Worm (Caenorhabditis elegans) whole organism, L1 larva: ENCODE data around the gene C50E3.11.

ENCODE experiments used
- C16A3.4 ChIP-seq: fragments of 150-350 bp; optimal IDR thresholded peaks from 2 replicates; lab custom pipeline; 2014; ENCODE audit warnings: missing biosample characterization, missing genetic modification characterization
- C34B4.2 ChIP-seq: sonication (generic microtip); optimal IDR thresholded peaks from 2 replicates; lab custom pipeline; 2017; ENCODE audit warnings: mild to moderate bottlenecking, missing genetic modification characterization, missing compliant biosample characterization
- F16B12.6 ChIP-seq: fragments of 150-350 bp; optimal IDR thresholded peaks from 2 replicates; lab custom pipeline; 2014; ENCODE audit warnings: missing biosample characterization, missing genetic modification characterization
- ama-1 ChIP-seq: fragments of 150-350 bp; optimal IDR thresholded peaks from 2 replicates; lab custom pipeline; 2014
- blmp-1 ChIP-seq: fragments of 150-350 bp; optimal IDR thresholded peaks from 2 replicates; lab custom pipeline; 2014; ENCODE audit warnings: missing biosample characterization, missing genetic modification characterization
- ceh-82 ChIP-seq, 3 experiments: fragments of 150-350 bp in 1 of 3; sonication (generic microtip) in 2 of 3; optimal IDR thresholded peaks; 2 replicates each; lab custom pipeline; 2014 to 2017; ENCODE audit warnings: missing biosample characterization in 3 of 3, missing genetic modification characterization in 3 of 3
- ceh-88 ChIP-seq: fragments of 200-800 bp; sonication (Bioruptor generic); IDR thresholded peaks from 2 replicates; pipeline ENCODE4 v1.3.6; 2022; ENCODE audit warnings: missing genetic modification characterization, missing compliant biosample characterization
- ceh-90 ChIP-seq: sonication (generic microtip); optimal IDR thresholded peaks from 2 replicates; lab custom pipeline; 2016; ENCODE audit warnings: missing genetic modification characterization, missing compliant biosample characterization
- egl-27 ChIP-seq, 2 experiments: fragments of 150-350 bp in 1 of 2; sonication (generic microtip); optimal IDR thresholded peaks; 3 replicates each; lab custom pipeline; 2017 to 2018; ENCODE audit warnings: missing biosample characterization in 2 of 2, missing genetic modification characterization in 2 of 2, missing genetic modification reagents in 2 of 2
- elt-3 ChIP-seq, 6 experiments: fragments of 150-350 bp in 1 of 6; sonication (generic microtip); optimal IDR thresholded peaks; 2 replicates each; lab custom pipeline; 2017 to 2018; ENCODE audit warnings: missing biosample characterization in 6 of 6, missing genetic modification characterization in 6 of 6, inconsistent platforms in 1 of 6
- fkh-10 ChIP-seq: sonication (generic microtip); optimal IDR thresholded peaks from 2 replicates; lab custom pipeline; 2017; ENCODE audit warnings: missing biosample characterization, missing genetic modification reagents, missing genetic modification characterization
- fkh-8 ChIP-seq: sonication (generic microtip); optimal IDR thresholded peaks from 2 replicates; lab custom pipeline; 2016; ENCODE audit warnings: mild to moderate bottlenecking, missing genetic modification characterization, missing compliant biosample characterization
- grh-1 ChIP-seq: fragments of 200-800 bp; sonication (Bioruptor generic); IDR thresholded peaks from 2 replicates; pipeline ENCODE4 v1.3.6; 2022; ENCODE audit warnings: missing genetic modification reagents, missing genetic modification characterization, missing compliant biosample characterization
- hlh-17 ChIP-seq: fragments of 200-800 bp; sonication (Bioruptor generic); optimal IDR thresholded peaks from 2 replicates; lab custom pipeline; 2018; ENCODE audit warnings: missing genetic modification characterization, mild to moderate bottlenecking, missing compliant biosample characterization, moderate library complexity, borderline replicate concordance
- hlh-4 ChIP-seq: sonication (generic microtip); optimal IDR thresholded peaks from 2 replicates; lab custom pipeline; 2016; ENCODE audit warnings: mild to moderate bottlenecking, missing genetic modification characterization, missing compliant biosample characterization
- hpl-2 ChIP-seq: fragments of 150-350 bp; optimal IDR thresholded peaks from 2 replicates; lab custom pipeline; 2014; ENCODE audit warnings: missing biosample characterization, missing genetic modification reagents, missing genetic modification characterization
- irx-1 ChIP-seq: sonication (generic microtip); optimal IDR thresholded peaks from 2 replicates; lab custom pipeline; 2016; ENCODE audit warnings: missing genetic modification characterization, missing compliant biosample characterization
- isw-1 ChIP-seq: fragments of 200-800 bp; sonication (Bioruptor generic); IDR thresholded peaks from 2 replicates; pipeline ENCODE4 v1.3.6; 2022; ENCODE audit warnings: missing genetic modification characterization, missing compliant biosample characterization
- lin-14 ChIP-seq: fragments of 200-800 bp; sonication (Bioruptor generic); optimal IDR thresholded peaks from 2 replicates; lab custom pipeline; 2018; ENCODE audit warnings: mild to moderate bottlenecking, missing genetic modification characterization, moderate library complexity, missing compliant biosample characterization
- lin-15B ChIP-seq: fragments of 150-350 bp; sonication (generic microtip); optimal IDR thresholded peaks from 3 replicates; lab custom pipeline; 2014; ENCODE audit warnings: missing biosample characterization, missing genetic modification characterization
- lin-35 ChIP-seq, 2 experiments: fragments of 150-350 bp; optimal IDR thresholded peaks; 2 replicates each; lab custom pipeline; 2014; ENCODE audit warnings: missing biosample characterization in 2 of 2, missing genetic modification characterization in 2 of 2, missing genetic modification reagents in 2 of 2
- mab-9 ChIP-seq: fragments of 200-800 bp; sonication (Bioruptor generic); IDR thresholded peaks from 2 replicates; pipeline ENCODE4 v1.3.6; 2022; ENCODE audit warnings: missing genetic modification reagents, missing genetic modification characterization, missing compliant biosample characterization
- mdl-1 ChIP-seq, 2 experiments: fragments of 150-350 bp; optimal IDR thresholded peaks; 2 replicates each; lab custom pipeline; 2014 to 2017; ENCODE audit warnings: missing biosample characterization in 2 of 2, missing genetic modification characterization in 2 of 2, inconsistent platforms in 1 of 2
- nhr-19 ChIP-seq: fragments of 200-800 bp; sonication (Bioruptor generic); conservative IDR thresholded peaks from 2 replicates; pipeline ENCODE4 v1.3.6; 2022; ENCODE audit warnings: missing genetic modification characterization, missing compliant biosample characterization
- nhr-47 ChIP-seq: sonication (generic microtip); optimal IDR thresholded peaks from 2 replicates; lab custom pipeline; 2016; ENCODE audit warnings: mild to moderate bottlenecking, missing genetic modification characterization, moderate library complexity, missing compliant biosample characterization
- nhr-77 ChIP-seq: fragments of 150-350 bp; optimal IDR thresholded peaks from 2 replicates; lab custom pipeline; 2014; ENCODE audit warnings: missing biosample characterization, missing genetic modification characterization
- nhr-84 ChIP-seq: sonication (generic microtip); optimal IDR thresholded peaks from 2 replicates; lab custom pipeline; 2017; ENCODE audit warnings: missing biosample characterization, missing genetic modification characterization
- nhr-85 ChIP-seq: sonication (generic microtip); peaks from one replicate; lab custom pipeline; 2016; ENCODE audit warnings: missing genetic modification characterization, inconsistent platforms, missing compliant biosample characterization
- nhr-90 ChIP-seq: sonication (generic microtip); optimal IDR thresholded peaks from 2 replicates; lab custom pipeline; 2016; ENCODE audit warnings: mild to moderate bottlenecking, missing genetic modification characterization, missing compliant biosample characterization; ENCODE audit not compliant: poor library complexity
- pag-3 ChIP-seq: sonication (generic microtip); optimal IDR thresholded peaks from 2 replicates; lab custom pipeline; 2017; ENCODE audit warnings: missing genetic modification characterization, mild to moderate bottlenecking, missing compliant biosample characterization, antibody characterized with exemption, borderline replicate concordance; ENCODE audit not compliant: insufficient read depth
- pqm-1 ChIP-seq: sonication (generic microtip); optimal IDR thresholded peaks from 3 replicates; lab custom pipeline; 2017; ENCODE audit warnings: missing biosample characterization, missing genetic modification characterization
- rnt-1 ChIP-seq: sonication (generic microtip); optimal IDR thresholded peaks from 2 replicates; lab custom pipeline; 2016; ENCODE audit warnings: mild to moderate bottlenecking, missing genetic modification characterization, moderate library complexity, missing compliant biosample characterization
- skn-1 ChIP-seq: fragments of 150-350 bp; optimal IDR thresholded peaks from 2 replicates; lab custom pipeline; 2014; ENCODE audit warnings: missing biosample characterization, missing genetic modification characterization
- snpc-4 ChIP-seq: fragments of 150-350 bp; optimal IDR thresholded peaks from 2 replicates; lab custom pipeline; 2014; ENCODE audit warnings: missing biosample characterization, missing genetic modification characterization
- snu-23 ChIP-seq: sonication (generic microtip); optimal IDR thresholded peaks from 2 replicates; lab custom pipeline; 2016; ENCODE audit warnings: missing genetic modification characterization, missing compliant biosample characterization
- sox-4 ChIP-seq: sonication (generic microtip); optimal IDR thresholded peaks from 2 replicates; lab custom pipeline; 2016; ENCODE audit warnings: missing genetic modification characterization, missing compliant biosample characterization
- sptf-1 ChIP-seq: fragments of 150-350 bp; optimal IDR thresholded peaks from 2 replicates; lab custom pipeline; 2014; ENCODE audit warnings: missing biosample characterization, missing genetic modification characterization
- swsn-7 ChIP-seq: sonication (generic microtip); optimal IDR thresholded peaks from 2 replicates; lab custom pipeline; 2016; ENCODE audit warnings: missing genetic modification characterization, missing compliant biosample characterization
- tlp-1 ChIP-seq: fragments of 150-350 bp; optimal IDR thresholded peaks from 2 replicates; lab custom pipeline; 2014; ENCODE audit warnings: missing biosample characterization, missing genetic modification characterization
- unc-30 ChIP-seq: sonication (generic microtip); optimal IDR thresholded peaks from 2 replicates; lab custom pipeline; 2017; ENCODE audit warnings: missing biosample characterization, missing genetic modification characterization
- unc-62 ChIP-seq: fragments of 150-350 bp; optimal IDR thresholded peaks from 2 replicates; lab custom pipeline; 2014; ENCODE audit warnings: missing biosample characterization, missing genetic modification reagents, missing genetic modification characterization
- unc-86 ChIP-seq: sonication (generic microtip); optimal IDR thresholded peaks from 2 replicates; lab custom pipeline; 2016; ENCODE audit warnings: missing genetic modification characterization, missing compliant biosample characterization
- vab-15 ChIP-seq: sonication (generic microtip); optimal IDR thresholded peaks from 2 replicates; lab custom pipeline; 2017; ENCODE audit warnings: missing genotype, mild to moderate bottlenecking, missing genetic modification characterization, missing compliant biosample characterization
- xbp-1 ChIP-seq: sonication (generic microtip); optimal IDR thresholded peaks from 2 replicates; lab custom pipeline; 2016; ENCODE audit warnings: missing genetic modification characterization, missing compliant biosample characterization
- zip-4 ChIP-seq: fragments of 200-800 bp; sonication (Bioruptor generic); optimal IDR thresholded peaks from 2 replicates; lab custom pipeline; 2018; ENCODE audit warnings: mild to moderate bottlenecking, missing genetic modification characterization, moderate library complexity, missing compliant biosample characterization
- ztf-4 ChIP-seq: fragments of 150-350 bp; optimal IDR thresholded peaks from 2 replicates; lab custom pipeline; 2014; ENCODE audit warnings: missing biosample characterization, missing genetic modification characterization

C50E3.11 gene

DNA sequence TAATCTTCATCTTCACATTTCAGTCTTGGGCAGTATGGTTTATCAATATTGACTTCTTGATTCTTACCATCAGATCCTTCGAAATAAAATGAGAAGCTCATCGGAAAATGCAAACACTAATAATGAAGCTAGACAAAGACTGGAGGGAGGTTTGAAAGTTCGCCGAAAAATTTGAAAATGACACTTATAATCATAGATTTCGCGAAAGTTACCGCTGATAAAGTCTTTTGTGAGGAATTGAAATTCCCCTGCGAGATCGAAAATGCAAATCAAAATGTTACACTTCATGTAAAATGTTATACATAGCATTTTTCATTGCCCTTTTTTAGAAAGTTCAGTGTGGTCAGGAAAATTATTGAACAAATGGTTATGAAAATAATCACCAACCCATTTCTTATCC is 5.0 kb downstream of the C50E3.11 start, which contains the start of gene C50E3.7:
C50E3.7 (minus strand) TSS at position 101 of the 400 bp plus-strand sequence.
- TF ChIP-seq mdl-1 (tag; optimal IDR thresholded peaks at IDR 0.05; lab: Kevin White, UChicago) (no peak), unc-86 (tag; lab: Kevin White, UChicago) (no peak), nhr-84 (tag; lab: Kevin White, UChicago) (no peak), irx-1 (tag; lab: Kevin White, UChicago) (no peak), pqm-1 (tag; lab: Kevin White, UChicago) (no peak), nhr-19 (no peak), ceh-88 (no peak), ama-1 (no peak), pag-3 (tag; lab: Kevin White, UChicago) (no peak), sox-4 (tag; lab: Kevin White, UChicago) (no peak), lin-14 (GFP tag; lab: Kevin White, UChicago) (no peak), rnt-1 (no peak), blmp-1 (tag; lab: Kevin White, UChicago) (no peak), hpl-2 (GFP tag; lab: Kevin White, UChicago) (no peak), nhr-85 (tag; lab: Kevin White, UChicago) (no peak), unc-30 (tag; lab: Kevin White, UChicago) (no peak), snu-23 (GFP tag; lab: Kevin White, UChicago) (no peak), egl-27 (tag; optimal IDR thresholded peaks at IDR 0.05; lab: Kevin White, UChicago) (no peak), nhr-77 (tag; lab: Kevin White, UChicago) (no peak), hlh-17 (GFP tag; lab: Kevin White, UChicago) (no peak)

ce11 chrV:7595132-7595531 is 8.2 kb downstream of the C50E3.11 start:
- TF ChIP-seq ztf-4 (no peak), elt-3 (tag; optimal IDR thresholded peaks at IDR 0.05; lab: Kevin White, UChicago) (no peak), tlp-1 (no peak), C16A3.4 (tag; lab: Kevin White, UChicago) (no peak), fkh-8 (no peak), vab-15 (no peak), skn-1 (tag; lab: Kevin White, UChicago) (no peak)

DNA sequence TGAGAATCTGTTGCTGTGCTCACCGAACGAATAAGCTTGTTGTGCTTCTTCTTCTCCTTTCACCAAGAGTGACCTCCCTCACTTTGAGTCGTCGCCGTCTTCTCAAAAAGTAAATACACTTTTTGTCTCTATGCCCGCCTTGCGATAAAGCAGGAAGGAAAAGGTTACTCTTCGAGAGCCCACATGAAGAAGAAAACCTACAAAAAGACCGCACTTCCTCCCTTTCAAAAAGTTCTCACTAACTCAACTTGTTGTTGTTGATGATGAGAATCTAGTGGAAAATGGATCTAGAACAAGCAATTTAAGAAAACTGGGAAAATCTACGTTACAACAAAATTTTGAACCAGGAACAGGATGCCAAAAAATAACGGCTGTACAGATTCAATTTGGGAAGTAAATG is 12.8 kb downstream of the C50E3.11 start, which contains the start of gene C50E3.6:
C50E3.6 (minus strand) TSS at position 101 of the 400 bp plus-strand sequence.
- no peak for TF ChIP-seq vab-15
- peak; percentile 49 for TF ChIP-seq fkh-10 (GFP tag; lab: Kevin White, UChicago)
- peak; percentile 7 for TF ChIP-seq lin-14 (GFP tag; lab: Kevin White, UChicago)
- TF ChIP-seq, all 84 proteins: peak for 2

DNA sequence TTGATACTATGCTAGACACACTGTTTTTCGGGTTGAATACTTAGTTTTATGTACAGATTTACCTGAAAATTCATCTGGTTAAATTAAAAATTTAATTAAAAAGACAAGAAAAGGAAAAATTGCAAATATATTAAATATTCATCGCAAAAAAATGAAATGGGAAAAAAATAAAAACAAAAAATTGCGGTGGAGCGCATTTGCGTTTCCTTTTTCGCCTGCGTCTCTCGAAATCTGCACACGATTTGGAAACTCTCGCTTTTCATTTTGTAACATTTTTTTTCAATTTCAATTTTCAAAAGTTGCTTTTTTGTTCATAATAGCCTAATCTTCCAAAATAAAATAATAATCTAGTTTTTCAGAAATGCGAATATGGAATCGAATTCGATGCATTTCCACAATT is 15.6 kb downstream of the C50E3.11 start, which contains the start of the genes F19F10.11 and C50E3.5:
F19F10.11 (minus strand) TSS at position 68 of the 400 bp plus-strand sequence.
C50E3.5 (plus strand) TSS at position 360 of the 400 bp plus-strand sequence.
- no peak for TF ChIP-seq nhr-84 (tag; lab: Kevin White, UChicago)
- TF ChIP-seq unc-30 (tag; lab: Kevin White, UChicago), result no peak
- TF ChIP-seq vab-15, result no peak
- TF ChIP-seq pag-3 (tag; lab: Kevin White, UChicago), result peak; percentile 22
- TF ChIP-seq C34B4.2, result no peak
- TF ChIP-seq sptf-1, result no peak
- TF ChIP-seq nhr-90 (tag; lab: Kevin White, UChicago), result peak; percentile 66
- TF ChIP-seq xbp-1, result peak; percentile 67
- no peak for TF ChIP-seq ceh-90
- no peak for TF ChIP-seq pqm-1 (tag; lab: Kevin White, UChicago)
- TF ChIP-seq isw-1 (GFP tag; lab: Robert Waterston, UW), result peak; percentile 26
- peak; percentile 57 for TF ChIP-seq rnt-1
- no peak for TF ChIP-seq zip-4 (GFP tag; lab: Kevin White, UChicago)
- peak; percentile 68 for TF ChIP-seq snpc-4 (tag; lab: Kevin White, UChicago)
- TF ChIP-seq ceh-82 (tag; optimal IDR thresholded peaks at IDR 0.05; lab: Kevin White, UChicago), result peak; percentile 21 to 60 (median 44)
- TF ChIP-seq nhr-85 (tag; lab: Kevin White, UChicago), result peak; percentile 74
- peak in 1 of 6 experiments; percentile 57 for TF ChIP-seq elt-3 (tag; optimal IDR thresholded peaks at IDR 0.05; lab: Kevin White, UChicago)
- peak; percentile 27 to 64 for TF ChIP-seq lin-35 (GFP tag; optimal IDR thresholded peaks at IDR 0.05; lab: Kevin White, UChicago)
- TF ChIP-seq skn-1 (tag; lab: Kevin White, UChicago), result peak; percentile 48
- TF ChIP-seq nhr-47 (tag; lab: Kevin White, UChicago), result peak; percentile 73
- no peak for TF ChIP-seq F16B12.6
- no peak for TF ChIP-seq unc-62 (GFP tag; lab: Kevin White, UChicago)
- TF ChIP-seq swsn-7 (tag; lab: Kevin White, UChicago), result peak; percentile 70
- peak; percentile 38 for TF ChIP-seq lin-15B (tag; lab: Kevin White, UChicago)
- TF ChIP-seq grh-1 (GFP tag; lab: Robert Waterston, UW), result peak; percentile 18; the same call in 1 of the 2 replicates
- TF ChIP-seq egl-27 (tag; optimal IDR thresholded peaks at IDR 0.05; lab: Kevin White, UChicago), result no peak
- no peak for TF ChIP-seq hlh-4 (tag; lab: Kevin White, UChicago)
- no peak for TF ChIP-seq mab-9 (GFP tag; lab: Robert Waterston, UW)
- peak in 1 of 2 experiments; percentile 32 for TF ChIP-seq mdl-1 (tag; optimal IDR thresholded peaks at IDR 0.05; lab: Kevin White, UChicago)
- peak; percentile 79 for TF ChIP-seq lin-14 (GFP tag; lab: Kevin White, UChicago)
